Worm (Caenorhabditis elegans): ENCODE measurements around the gene fbxb-74.
A peak's percentile ranks its signal among the peaks of the same experiment; 100 is the strongest.

fbxb-74 gene

ce11 chrIV:4477009-4477471 is 38.0 kb upstream of the fbxb-74 start, which contains the start of gene M01H9.3 (continued):
- TF ChIP-seq snpc-4 (tag; optimal IDR thresholded peaks at IDR 0.05) (peak; percentile 15), elt-1 (tag; optimal IDR thresholded peaks at IDR 0.05) (no peak), fos-1 (tag; optimal IDR thresholded peaks at IDR 0.05) (peak; percentile 55), elt-3 (tag; optimal IDR thresholded peaks at IDR 0.05) (no peak), mdl-1 (tag; optimal IDR thresholded peaks at IDR 0.05) (peak in 1 of 2 experiments; percentile 68), peb-1 (tag; optimal IDR thresholded peaks at IDR 0.05) (no peak), mab-5 (tag; optimal IDR thresholded peaks at IDR 0.05) (peak; percentile 52), lsy-2 (tag; optimal IDR thresholded peaks at IDR 0.05) (peak in 1 of 2 experiments; percentile 76)

ce11 chrIV:4475362-4476086 is 36.4 kb upstream of the fbxb-74 start:
- TF ChIP-seq gmeb-1 (tag; optimal IDR thresholded peaks at IDR 0.05) (no peak), sma-9 (GFP tag; optimal IDR thresholded peaks at IDR 0.05) (peak; percentile 56), sma-9 (tag; optimal IDR thresholded peaks at IDR 0.05) (no peak), fos-1 (tag; optimal IDR thresholded peaks at IDR 0.05) (peak; percentile 8), crh-2 (tag; optimal IDR thresholded peaks at IDR 0.05) (peak; percentile 35)

- 0 out of 2 replicates have a peak, but pooled peaks have one; percentile 34 for TF ChIP-seq ztf-1 (GFP tag; conservative IDR thresholded peaks at IDR 0.05)
- no peak for TF ChIP-seq nhr-6 (tag; optimal IDR thresholded peaks at IDR 0.05)
- TF ChIP-seq nhr-21 (tag; optimal IDR thresholded peaks at IDR 0.05): no peak
- TF ChIP-seq crh-2 (tag; optimal IDR thresholded peaks at IDR 0.05): no peak
- TF ChIP-seq unc-55 (GFP tag; optimal IDR thresholded peaks at IDR 0.05): no peak
- no peak for TF ChIP-seq nhr-77 (tag; optimal IDR thresholded peaks at IDR 0.05)
- no peak for TF ChIP-seq nhr-237 (tag; optimal IDR thresholded peaks at IDR 0.05)
- TF ChIP-seq nhr-129 (tag; optimal IDR thresholded peaks at IDR 0.05): peak; percentile 12
- no peak for TF ChIP-seq sma-9 (GFP tag; optimal IDR thresholded peaks at IDR 0.05)
- TF ChIP-seq sma-9 (tag; optimal IDR thresholded peaks at IDR 0.05): no peak
- no peak for TF ChIP-seq sma-3 (GFP tag; optimal IDR thresholded peaks at IDR 0.05)
- TF ChIP-seq ztf-11 (tag; optimal IDR thresholded peaks at IDR 0.05): no peak
- no peak for TF ChIP-seq elt-1 (tag; optimal IDR thresholded peaks at IDR 0.05)
Measured at ce11 chrIV:4473767-4474166, 34.7 kb upstream of the fbxb-74 start.

- TF ChIP-seq lsy-2 (tag; optimal IDR thresholded peaks at IDR 0.05) (peak in 1 of 2 experiments; percentile 17), fos-1 (tag; optimal IDR thresholded peaks at IDR 0.05) (no peak), gmeb-1 (tag; optimal IDR thresholded peaks at IDR 0.05) (peak; percentile 64), skn-1 (tag; optimal IDR thresholded peaks at IDR 0.05) (no peak), nhr-129 (tag; optimal IDR thresholded peaks at IDR 0.05) (peak; percentile 69), sem-4 (tag; optimal IDR thresholded peaks at IDR 0.05) (no peak), ceh-82 (tag; optimal IDR thresholded peaks at IDR 0.05) (no peak), F13H6.1 (tag; optimal IDR thresholded peaks at IDR 0.05) (peak; percentile 43), sma-3 (GFP tag; optimal IDR thresholded peaks at IDR 0.05) (peak; percentile 55), nhr-21 (tag; optimal IDR thresholded peaks at IDR 0.05) (peak; percentile 69), ztf-11 (tag; optimal IDR thresholded peaks at IDR 0.05) (no peak), sma-9 (GFP tag; optimal IDR thresholded peaks at IDR 0.05) (peak; percentile 81), sma-9 (tag; optimal IDR thresholded peaks at IDR 0.05) (no peak), mdl-1 (tag; optimal IDR thresholded peaks at IDR 0.05) (peak; percentile 52), elt-1 (tag; optimal IDR thresholded peaks at IDR 0.05) (no peak), nhr-25 (tag; optimal IDR thresholded peaks at IDR 0.05) (peak; percentile 81), lin-13 (GFP tag; optimal IDR thresholded peaks at IDR 0.05) (no peak), blmp-1 (tag; optimal IDR thresholded peaks at IDR 0.05; ENCODE audit: insufficient read depth) (peak; percentile 60), crh-2 (tag; optimal IDR thresholded peaks at IDR 0.05) (peak; percentile 46), ztf-4 (tag; optimal IDR thresholded peaks at IDR 0.05) (peak; percentile 10), nhr-6 (tag; optimal IDR thresholded peaks at IDR 0.05) (peak; percentile 38), egl-27 (tag; optimal IDR thresholded peaks at IDR 0.05) (peak; percentile 2), ZK546.5 (tag; optimal IDR thresholded peaks at IDR 0.05) (no peak)
Measured at ce11 chrIV:4472418-4473173, 33.5 kb upstream of the fbxb-74 start.

Data from whole organism, L2 larva.